Worm (Caenorhabditis elegans): ENCODE data around the gene cyp-35A5.

The cyp-35A5 gene

ce11 chrV:3935892-3936478, at the start of gene cyp-35A5:
Gene cyp-35A5 (plus strand): TSS chrV:3936326.
- no peak for TF ChIP-seq unc-62 (GFP tag; optimal IDR thresholded peaks at IDR 0.05)

- TF ChIP-seq unc-62 (GFP tag; optimal IDR thresholded peaks at IDR 0.05), result no peak
Observed at ce11 chrV:3889113-3889512, 47.0 kb upstream of the cyp-35A5 start, which contains the start of gene C17E7.13. Gene C17E7.13 (minus strand): TSS chrV:3889288.

- TF ChIP-seq unc-62 (GFP tag; optimal IDR thresholded peaks at IDR 0.05), result no peak
Observed at ce11 chrV:3890761-3891160, 45.4 kb upstream of the cyp-35A5 start, which contains the start of gene C17E7.9. Gene C17E7.9 (minus strand): TSS chrV:3890861.

- TF ChIP-seq unc-62 (GFP tag; optimal IDR thresholded peaks at IDR 0.05), result no peak
Observed at ce11 chrV:3891919-3892318, 44.2 kb upstream of the cyp-35A5 start, which contains the start of gene C17E7.12. Gene C17E7.12 (minus strand): TSS chrV:3892019.

- no peak for TF ChIP-seq unc-62 (GFP tag; optimal IDR thresholded peaks at IDR 0.05)
Observed at ce11 chrV:3892361-3892904, 43.7 kb upstream of the cyp-35A5 start, which contains the start of gene C17E7.4. Gene C17E7.4 (plus strand): TSS chrV:3892854.

- no peak for TF ChIP-seq unc-62 (GFP tag; optimal IDR thresholded peaks at IDR 0.05)
Observed at ce11 chrV:3894661-3895060, 41.5 kb upstream of the cyp-35A5 start, which contains the start of gene sre-9. Gene sre-9 (plus strand): TSS chrV:3894961.

- TF ChIP-seq unc-62 (GFP tag; optimal IDR thresholded peaks at IDR 0.05), result no peak
Observed at ce11 chrV:3896018-3896417, 40.1 kb upstream of the cyp-35A5 start.

- TF ChIP-seq unc-62 (GFP tag; optimal IDR thresholded peaks at IDR 0.05), result no peak
Observed at ce11 chrV:3900102-3900501, 36.0 kb upstream of the cyp-35A5 start, which contains the start of gene irld-22. Gene irld-22 (minus strand): TSS chrV:3900202.

ce11 chrV:3902458-3903157, 33.5 kb upstream of the cyp-35A5 start, which contains the start of the genes str-229 and srh-190:
Gene str-229 (minus strand): TSS chrV:3902558.
Gene srh-190 (plus strand): TSS chrV:3903107.
- TF ChIP-seq unc-62 (GFP tag; optimal IDR thresholded peaks at IDR 0.05), result no peak

- no peak for TF ChIP-seq unc-62 (GFP tag; optimal IDR thresholded peaks at IDR 0.05)
Observed at ce11 chrV:3903424-3903823, 32.7 kb upstream of the cyp-35A5 start.

ce11 chrV:3905841-3906240, 30.3 kb upstream of the cyp-35A5 start, which contains the start of gene nhr-156:
Gene nhr-156 (plus strand): TSS chrV:3906106.
- no peak for TF ChIP-seq unc-62 (GFP tag; optimal IDR thresholded peaks at IDR 0.05)

- TF ChIP-seq unc-62 (GFP tag; optimal IDR thresholded peaks at IDR 0.05), result no peak
Observed at ce11 chrV:3912472-3912871, 23.7 kb upstream of the cyp-35A5 start, which contains the start of gene srx-68. Gene srx-68 (plus strand): TSS chrV:3912772.

ce11 chrV:3913131-3913530, 23.0 kb upstream of the cyp-35A5 start:
- no peak for TF ChIP-seq unc-62 (GFP tag; optimal IDR thresholded peaks at IDR 0.05)

- TF ChIP-seq unc-62 (GFP tag; optimal IDR thresholded peaks at IDR 0.05), result no peak
Observed at ce11 chrV:3916480-3916879, 19.6 kb upstream of the cyp-35A5 start, which contains the start of gene srx-67. Gene srx-67 (plus strand): TSS chrV:3916780.

- TF ChIP-seq unc-62 (GFP tag; optimal IDR thresholded peaks at IDR 0.05), result no peak
Observed at ce11 chrV:3919289-3919688, 16.8 kb upstream of the cyp-35A5 start, which contains the start of gene srx-66. Gene srx-66 (plus strand): TSS chrV:3919589.

ce11 chrV:3921635-3922034, 14.5 kb upstream of the cyp-35A5 start, which contains the start of gene srx-65:
Gene srx-65 (plus strand): TSS chrV:3921935.
- no peak for TF ChIP-seq unc-62 (GFP tag; optimal IDR thresholded peaks at IDR 0.05)
